Worm (Caenorhabditis elegans) whole organism, L4 larva: ENCODE measurements around the gene Y54F10AM.8.

Source experiments
- dmd-6 ChIP-seq: fragments of 200-800 bp; sonication (Bioruptor generic); IDR thresholded peaks from 2 replicates; pipeline ENCODE4 v1.3.6; 2022; ENCODE audit warnings: missing genetic modification reagents, missing genetic modification characterization, missing compliant biosample characterization
- fos-1 ChIP-seq: fragments of 150-350 bp; optimal IDR thresholded peaks from 2 replicates; lab custom pipeline; 2014; ENCODE audit warnings: missing biosample characterization, missing genetic modification characterization
- nhr-28 ChIP-seq: fragments of 150-350 bp; optimal IDR thresholded peaks from 2 replicates; lab custom pipeline; 2014; ENCODE audit warnings: missing biosample characterization, missing genetic modification characterization
- nhr-6 ChIP-seq: fragments of 150-350 bp; optimal IDR thresholded peaks from 2 replicates; lab custom pipeline; 2014; ENCODE audit warnings: missing biosample characterization, missing genetic modification characterization
- unc-39 ChIP-seq: sonication (generic microtip); optimal IDR thresholded peaks from 2 replicates; lab custom pipeline; 2017; ENCODE audit warnings: missing biosample characterization, missing genetic modification characterization
- unc-62 ChIP-seq, 3 experiments: fragments of 150-350 bp in 1 of 3; sonication (generic microtip); optimal IDR thresholded peaks in 2 of 3; peaks in 1 of 3; 1 replicate in 1 of 3; 2 replicates in 2 of 3; lab custom pipeline; 2014 to 2017; ENCODE audit warnings: missing biosample characterization in 3 of 3, missing genetic modification characterization in 3 of 3, missing genetic modification reagents in 3 of 3, missing genotype in 1 of 3

- TF ChIP-seq unc-39 (tag; lab: Kevin White, UChicago), result no peak
- TF ChIP-seq nhr-28 (tag; lab: Kevin White, UChicago), result no peak
- TF ChIP-seq unc-62 (GFP tag; optimal IDR thresholded peaks at IDR 0.05 in 1 of 2; lab: Kevin White, UChicago), result no peak
- no peak for TF ChIP-seq unc-62 (tag; optimal IDR thresholded peaks at IDR 0.05; lab: Kevin White, UChicago)
- no peak for TF ChIP-seq fos-1 (tag; lab: Kevin White, UChicago)
- TF ChIP-seq dmd-6 (GFP tag; lab: Robert Waterston, UW), result no peak
- no peak for TF ChIP-seq nhr-6 (tag; lab: Kevin White, UChicago)
Observed at ce11 chrIII:2540520-2540919, 32.7 kb upstream of the Y54F10AM.8 start.
